Fruit fly (Drosophila melanogaster) whole organism: ENCODE results near the gene CG13605.

Source experiments
- Dll ChIP-seq: fragments of >200 bp; optimal IDR thresholded peaks from 2 replicates; lab custom pipeline; 2017
- pan ChIP-seq: fragments of >200 bp; optimal IDR thresholded peaks from 2 replicates; lab custom pipeline; 2017
- psq ChIP-seq: fragments of >200 bp; optimal IDR thresholded peaks from 2 replicates; lab custom pipeline; 2017
- usp ChIP-seq: fragments of >200 bp; optimal IDR thresholded peaks from 2 replicates; lab custom pipeline; 2017; ENCODE audit warnings: missing biosample characterization, missing genetic modification characterization, mixed read lengths

dm6 chr3R:24104471-24105311, 7.5 kb downstream of the CG13605 start:
- TF ChIP-seq Dll, result no peak
- no peak for TF ChIP-seq psq (lab: Kevin White, UChicago)
- no peak for TF ChIP-seq pan (lab: Kevin White, UChicago)
- no peak for TF ChIP-seq usp (GFP tag; lab: Kevin White, UChicago)
